Fruit fly (Drosophila melanogaster) whole organism, embryonic: ENCODE results near the gene spn-B.
A peak's percentile ranks its signal among the peaks of the same experiment; 100 is the strongest.

Experiments used
- Abd-B ChIP-seq: fragments of 200-800 bp; sonication (Bioruptor generic); optimal IDR thresholded peaks from 2 replicates; lab custom pipeline; 2018; ENCODE audit warnings: missing biosample characterization, mild to moderate bottlenecking, missing genetic modification characterization, moderate library complexity
- CG12659 ChIP-seq: fragments of 200-800 bp; sonication (Bioruptor generic); optimal IDR thresholded peaks from 3 replicates; lab custom pipeline; 2017; ENCODE audit warnings: mild to moderate bottlenecking, missing biosample characterization, missing genetic modification reagents, missing genetic modification characterization
- CG13424 ChIP-seq: fragments of 200-800 bp; sonication (Bioruptor generic); optimal IDR thresholded peaks from 2 replicates; lab custom pipeline; 2019; ENCODE audit warnings: missing biosample characterization, mild to moderate bottlenecking, missing genetic modification characterization, moderate library complexity
- CG14441 ChIP-seq: fragments of 200-800 bp; sonication (Bioruptor generic); IDR thresholded peaks from 2 replicates; pipeline ENCODE4 v1.3.6; 2022; ENCODE audit warnings: missing biosample characterization, missing genetic modification characterization
- CG15269 ChIP-seq: fragments of 200-800 bp; sonication (Bioruptor generic); optimal IDR thresholded peaks from 2 replicates; lab custom pipeline; 2018; ENCODE audit warnings: missing biosample characterization, mild to moderate bottlenecking, missing genetic modification characterization, moderate library complexity
- CG15479 ChIP-seq: fragments of 200-800 bp; sonication (Bioruptor generic); optimal IDR thresholded peaks from 3 replicates; lab custom pipeline; 2019; ENCODE audit warnings: missing biosample characterization, mild to moderate bottlenecking, missing genetic modification characterization, moderate library complexity
- CG17361 ChIP-seq: fragments of 200-800 bp; sonication (Bioruptor generic); IDR thresholded peaks from 3 replicates; pipeline ENCODE4 v1.3.6; 2022; ENCODE audit warnings: missing biosample characterization, missing genetic modification characterization
- CG17829 ChIP-seq: fragments of 200-800 bp; optimal IDR thresholded peaks from 2 replicates; lab custom pipeline; 2019; ENCODE audit warnings: missing biosample characterization, mild to moderate bottlenecking, missing genetic modification characterization, moderate library complexity
- CG18011 ChIP-seq: fragments of 200-800 bp; sonication (Bioruptor generic); optimal IDR thresholded peaks from 2 replicates; lab custom pipeline; 2017; ENCODE audit warnings: missing biosample characterization, missing genetic modification characterization, mild to moderate bottlenecking, moderate library complexity, missing genotype
- CG2120 ChIP-seq: fragments of 200-800 bp; sonication (Bioruptor generic); optimal IDR thresholded peaks from 3 replicates; lab custom pipeline; 2016; ENCODE audit warnings: missing biosample characterization, missing genetic modification characterization
- CG2712 ChIP-seq: fragments of 200-800 bp; optimal IDR thresholded peaks from 3 replicates; lab custom pipeline; 2019; ENCODE audit warnings: missing biosample characterization, mild to moderate bottlenecking, missing genetic modification characterization, moderate library complexity
- CG2875 ChIP-seq: fragments of 200-800 bp; sonication (Bioruptor generic); optimal IDR thresholded peaks from 2 replicates; lab custom pipeline; 2017; ENCODE audit warnings: missing biosample characterization, mild to moderate bottlenecking, missing genetic modification characterization, missing genetic modification reagents
- CG30403 ChIP-seq: fragments of 200-800 bp; sonication (Bioruptor generic); optimal IDR thresholded peaks from 3 replicates; lab custom pipeline; 2016; ENCODE audit warnings: missing biosample characterization, missing genetic modification characterization
- CG3847 ChIP-seq: fragments of 200-800 bp; sonication (Bioruptor generic); IDR thresholded peaks from 2 replicates; pipeline ENCODE4 v1.3.6; 2022; ENCODE audit warnings: missing biosample characterization, missing genetic modification characterization
- CG4404 ChIP-seq: fragments of 200-800 bp; sonication (Bioruptor generic); IDR thresholded peaks from 2 replicates; pipeline ENCODE4 v1.3.6; 2022; ENCODE audit warnings: missing biosample characterization, missing genetic modification characterization
- CG4424 ChIP-seq: fragments of 200-800 bp; sonication (Bioruptor generic); optimal IDR thresholded peaks from 3 replicates; lab custom pipeline; 2016; ENCODE audit warnings: missing biosample characterization, missing genetic modification characterization
- CG4820 ChIP-seq: fragments of 200-800 bp; sonication (Bioruptor generic); optimal IDR thresholded peaks from 3 replicates; lab custom pipeline; 2016; ENCODE audit warnings: missing biosample characterization, missing genetic modification characterization
- CG8388 ChIP-seq: fragments of 200-800 bp; sonication (Bioruptor generic); optimal IDR thresholded peaks from 2 replicates; lab custom pipeline; 2019; ENCODE audit warnings: missing biosample characterization, mild to moderate bottlenecking, missing genetic modification characterization, moderate library complexity
- CG9215 ChIP-seq: fragments of 200-800 bp; sonication (Bioruptor generic); IDR thresholded peaks from 2 replicates; pipeline ENCODE4 v1.3.6; 2022; ENCODE audit warnings: missing biosample characterization, missing genetic modification characterization
- CG9437 ChIP-seq: fragments of 200-800 bp; sonication (Bioruptor generic); optimal IDR thresholded peaks from 2 replicates; lab custom pipeline; 2018; ENCODE audit warnings: missing biosample characterization, mild to moderate bottlenecking, missing genetic modification characterization
- CoRest ChIP-seq: fragments of 200-800 bp; sonication (Bioruptor generic); optimal IDR thresholded peaks from 3 replicates; lab custom pipeline; 2018; ENCODE audit warnings: missing biosample characterization, mild to moderate bottlenecking, missing genetic modification characterization, moderate library complexity
- Dll ChIP-seq: fragments of 200-800 bp; sonication (Bioruptor generic); IDR thresholded peaks from 4 replicates; pipeline ENCODE4 v1.3.6; 2022; ENCODE audit warnings: missing biosample characterization, missing genetic modification characterization; ENCODE audit not compliant: partially characterized antibody
- Dp ChIP-seq: fragments of 200-800 bp; sonication (Bioruptor generic); optimal IDR thresholded peaks from 2 replicates; lab custom pipeline; 2018; ENCODE audit warnings: missing biosample characterization, mild to moderate bottlenecking, missing genetic modification characterization, moderate library complexity
- Ets65A ChIP-seq: fragments of 200-800 bp; sonication (Bioruptor generic); peaks from one replicate; lab custom pipeline; 2016; ENCODE audit warnings: missing biosample characterization, missing genetic modification characterization
- Hey ChIP-seq: fragments of 200-800 bp; sonication (Bioruptor generic); optimal IDR thresholded peaks from 3 replicates; lab custom pipeline; 2018; ENCODE audit warnings: missing biosample characterization, mild to moderate bottlenecking, missing genetic modification characterization
- Max ChIP-seq: fragments of 200-800 bp; sonication (Bioruptor generic); optimal IDR thresholded peaks from 2 replicates; lab custom pipeline; 2016; ENCODE audit warnings: missing biosample characterization, mild to moderate bottlenecking, missing genetic modification characterization
- NK7.1 ChIP-seq: fragments of 200-800 bp; sonication (Bioruptor generic); optimal IDR thresholded peaks from 3 replicates; lab custom pipeline; 2016; ENCODE audit warnings: missing biosample characterization, missing genetic modification characterization
- Optix ChIP-seq: fragments of 200-800 bp; sonication (Bioruptor generic); IDR thresholded peaks from 3 replicates; pipeline ENCODE4 v1.3.6; 2022; ENCODE audit warnings: missing biosample characterization, missing genetic modification characterization
- Ptx1 ChIP-seq: fragments of 200-800 bp; sonication (Bioruptor generic); IDR thresholded peaks from 2 replicates; pipeline ENCODE4 v1.3.6; 2022; ENCODE audit warnings: missing biosample characterization, missing genetic modification characterization
- Trl ChIP-seq, 3 experiments: fragments of >200 bp in 2 of 3; fragments of 200-800 bp in 1 of 3; sonication (Bioruptor generic) in 1 of 3; optimal IDR thresholded peaks; 2 replicates in 1 of 3; 3 replicates in 2 of 3; lab custom pipeline; 2016 to 2017; ENCODE audit warnings: missing biosample characterization in 1 of 3, missing genetic modification characterization in 1 of 3
- Usf ChIP-seq: fragments of 200-800 bp; sonication (Bioruptor generic); optimal IDR thresholded peaks from 2 replicates; lab custom pipeline; 2017; ENCODE audit warnings: missing genotype, missing biosample characterization, missing genetic modification characterization
- Xbp1 ChIP-seq: fragments of 200-800 bp; sonication (Bioruptor generic); optimal IDR thresholded peaks from 3 replicates; lab custom pipeline; 2016; ENCODE audit warnings: missing biosample characterization, mild to moderate bottlenecking, missing genetic modification characterization
- chn ChIP-seq: fragments of 200-800 bp; sonication (Bioruptor generic); optimal IDR thresholded peaks from 2 replicates; lab custom pipeline; 2016; ENCODE audit warnings: missing biosample characterization, missing genetic modification characterization
- dysf ChIP-seq: fragments of 200-800 bp; sonication (Bioruptor generic); IDR thresholded peaks from 3 replicates; pipeline ENCODE4 v1.3.6; 2022; ENCODE audit warnings: missing biosample characterization, missing genetic modification characterization
- exex ChIP-seq: fragments of 200-800 bp; sonication (Bioruptor generic); optimal IDR thresholded peaks from 4 replicates; lab custom pipeline; 2018; ENCODE audit warnings: missing biosample characterization, mild to moderate bottlenecking, missing genetic modification characterization, moderate library complexity
- eyg ChIP-seq: fragments of 200-800 bp; sonication (Bioruptor generic); optimal IDR thresholded peaks from 3 replicates; lab custom pipeline; 2016; ENCODE audit warnings: missing biosample characterization, missing genetic modification characterization
- gem ChIP-seq: fragments of 200-800 bp; sonication (Bioruptor generic); optimal IDR thresholded peaks from 2 replicates; lab custom pipeline; 2019; ENCODE audit warnings: missing biosample characterization, mild to moderate bottlenecking, missing genetic modification characterization, moderate library complexity
- lilli ChIP-seq: fragments of 200-800 bp; sonication (Bioruptor generic); optimal IDR thresholded peaks from 3 replicates; lab custom pipeline; 2016; ENCODE audit warnings: missing biosample characterization, missing genetic modification characterization
- lola ChIP-seq, 3 experiments: fragments of >200 bp in 2 of 3; fragments of 200-800 bp in 1 of 3; sonication (Bioruptor generic) in 1 of 3; optimal IDR thresholded peaks; 2 replicates each; lab custom pipeline; 2017 to 2019; ENCODE audit warnings: missing biosample characterization in 3 of 3, missing genetic modification characterization in 3 of 3, mild to moderate bottlenecking in 1 of 3, moderate library complexity in 1 of 3
- pita ChIP-seq: fragments of 200-800 bp; sonication (Bioruptor generic); optimal IDR thresholded peaks from 2 replicates; lab custom pipeline; 2017; ENCODE audit warnings: missing biosample characterization, mild to moderate bottlenecking, missing genetic modification characterization
- pum ChIP-seq: fragments of 200-800 bp; sonication (Bioruptor generic); optimal IDR thresholded peaks from 2 replicates; lab custom pipeline; 2016; ENCODE audit warnings: missing biosample characterization, missing genetic modification characterization
- ranshi ChIP-seq: fragments of 200-800 bp; sonication (Bioruptor generic); IDR thresholded peaks from 2 replicates; pipeline ENCODE4 v1.3.6; 2022; ENCODE audit warnings: missing biosample characterization, missing genetic modification characterization
- slbo ChIP-seq: fragments of 200-800 bp; sonication (Bioruptor generic); IDR thresholded peaks from 2 replicates; pipeline ENCODE4 v1.3.6; 2022; ENCODE audit warnings: missing biosample characterization, missing genetic modification characterization
- sna ChIP-seq: fragments of 200-800 bp; sonication (Bioruptor generic); IDR thresholded peaks from 2 replicates; pipeline ENCODE4 v1.3.6; 2022; ENCODE audit warnings: missing biosample characterization, missing genetic modification characterization; ENCODE audit not compliant: partially characterized antibody
- sqz ChIP-seq: fragments of 200-800 bp; sonication (Bioruptor generic); optimal IDR thresholded peaks from 3 replicates; lab custom pipeline; 2018; ENCODE audit warnings: missing biosample characterization, mild to moderate bottlenecking, missing genetic modification characterization
- sug ChIP-seq: fragments of 200-800 bp; optimal IDR thresholded peaks from 2 replicates; lab custom pipeline; 2019; ENCODE audit warnings: missing biosample characterization, mild to moderate bottlenecking, missing genetic modification characterization, moderate library complexity
- twi ChIP-seq: fragments of 200-800 bp; optimal IDR thresholded peaks from 2 replicates; lab custom pipeline; 2019; ENCODE audit warnings: missing biosample characterization, mild to moderate bottlenecking, missing genetic modification characterization, moderate library complexity
- unc-4 ChIP-seq: fragments of 200-800 bp; sonication (Bioruptor generic); IDR thresholded peaks from 2 replicates; pipeline ENCODE4 v1.3.6; 2022; ENCODE audit warnings: missing biosample characterization, missing genetic modification characterization; ENCODE audit not compliant: partially characterized antibody
- wek ChIP-seq: fragments of 200-800 bp; sonication (Bioruptor generic); optimal IDR thresholded peaks from 3 replicates; lab custom pipeline; 2018; ENCODE audit warnings: missing biosample characterization, mild to moderate bottlenecking, missing genetic modification characterization, moderate library complexity

The spn-B gene

DNA sequence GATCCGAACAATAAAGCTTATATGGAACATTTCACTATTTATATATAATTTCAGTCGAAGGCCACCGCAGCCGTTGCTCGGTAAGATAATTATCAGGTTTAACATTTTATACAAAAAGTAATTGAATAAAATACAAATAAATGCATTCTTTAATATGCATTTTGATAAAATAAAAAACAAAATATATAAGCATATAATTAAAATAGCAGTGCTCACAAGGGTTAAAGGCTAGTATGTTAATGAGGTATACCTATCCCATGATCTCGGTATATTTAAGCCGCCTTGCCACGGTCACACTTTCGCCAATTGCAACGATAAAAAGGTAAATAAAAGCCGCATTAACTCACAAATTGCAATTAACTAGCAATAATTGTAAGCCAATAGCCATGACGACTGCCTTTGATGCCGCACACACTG is 19.0 kb upstream of the spn-B start, which contains the start of gene Polr2I (continued):
- TF ChIP-seq CG15479 (no peak), pum (GFP tag; lab: Kevin White, UChicago) (no peak), Usf (peak; percentile 35), Dll (0 out of 4 replicates have a peak, but pooled peaks have one; percentile 49), ranshi (GFP tag; lab: Robert Waterston, UW) (peak; percentile 42; the same call in 1 of the 2 replicates), CG3847 (GFP tag; lab: Robert Waterston, UW) (no peak; the same call in 1 of the 2 replicates), CG9215 (GFP tag; lab: Robert Waterston, UW) (peak; percentile 37), wek (GFP tag; lab: Kevin White, UChicago) (no peak), CG14441 (no peak), chn (GFP tag; lab: Kevin White, UChicago) (no peak), CoRest (peak; percentile 75), Ets65A (GFP tag; lab: Kevin White, UChicago) (no peak), CG9437 (GFP tag; lab: Kevin White, UChicago) (peak; percentile 28), slbo (GFP tag; lab: Robert Waterston, UW) (peak; percentile 57; the same call in 1 of the 2 replicates), CG8388 (GFP tag; lab: Kevin White, UChicago) (peak; percentile 18), Optix (GFP tag; lab: Robert Waterston, UW) (no peak), dysf (GFP tag; lab: Robert Waterston, UW) (peak; percentile 21; the same call in 1 of the 3 replicates), pita (GFP tag; lab: Kevin White, UChicago) (no peak), gem (no peak), Max (peak; percentile 11), Ptx1 (GFP tag; lab: Robert Waterston, UW) (peak; percentile 47; the same call in 1 of the 2 replicates), eyg (no peak), CG4820 (peak; percentile 31), CG2875 (GFP tag; lab: Kevin White, UChicago) (no peak), CG4404 (0 out of 2 replicates have a peak, but pooled peaks have one; percentile 14), CG15269 (tag; lab: Kevin White, UChicago) (peak; percentile 44), CG12659 (GFP tag; lab: Kevin White, UChicago) (peak; percentile 33), CG17829 (peak; percentile 37), CG2712 (tag; lab: Kevin White, UChicago) (peak; percentile 54), twi (tag; lab: Kevin White, UChicago) (peak; percentile 15), sqz (GFP tag; lab: Kevin White, UChicago) (no peak), CG2120 (peak; percentile 30), NK7.1 (GFP tag; lab: Kevin White, UChicago) (no peak), lilli (peak; percentile 15), Dp (peak; percentile 21), Trl (optimal IDR thresholded peaks at IDR 0.05; lab: Kevin White, UChicago) (no peak), Trl (GFP tag; optimal IDR thresholded peaks at IDR 0.05; lab: Kevin White, UChicago) (no peak), sug (tag; lab: Kevin White, UChicago) (peak; percentile 34), Abd-B (GFP tag; lab: Kevin White, UChicago) (peak; percentile 61), CG18011 (no peak), CG30403 (GFP tag; lab: Kevin White, UChicago) (peak; percentile 57), CG13424 (tag; lab: Kevin White, UChicago) (peak; percentile 45), Xbp1 (GFP tag; lab: Kevin White, UChicago) (peak; percentile 53), CG17361 (peak; percentile 81), sna (GFP tag; lab: Robert Waterston, UW) (no peak), unc-4 (GFP tag; lab: Robert Waterston, UW) (no peak), lola (GFP tag; optimal IDR thresholded peaks at IDR 0.05; lab: Kevin White, UChicago) (peak in 1 of 3 experiments; percentile 40), exex (tag; lab: Kevin White, UChicago) (peak; percentile 20), Hey (tag; lab: Kevin White, UChicago) (no peak), CG4424 (GFP tag; lab: Kevin White, UChicago) (peak; percentile 48)
